Fruit fly (Drosophila melanogaster): ENCODE measurements around the gene CG3638.

The CG3638 gene

DNA sequence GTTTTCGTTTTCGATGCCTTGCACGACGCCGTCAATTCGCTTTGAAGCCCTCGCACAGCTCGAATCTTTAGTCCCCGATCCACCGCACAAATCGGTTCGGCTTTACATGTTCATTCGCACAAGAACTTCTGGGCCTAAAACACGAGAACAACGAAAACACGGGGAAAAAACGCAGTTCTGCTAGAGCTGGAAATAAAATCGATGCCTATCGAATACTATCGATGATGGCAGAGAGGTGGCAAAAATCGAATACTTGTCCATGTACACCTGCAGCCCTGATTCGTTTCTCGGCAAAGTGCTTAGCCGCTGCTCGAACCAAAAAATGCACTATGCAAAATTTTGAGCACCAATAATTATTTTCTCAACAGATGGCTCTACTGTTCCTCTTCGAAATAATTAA is at the start of gene CG3638 (continued):
- TF ChIP-seq Meics (GFP tag; optimal IDR thresholded peaks at IDR 0.05) (no peak), Tbp (GFP tag; optimal IDR thresholded peaks at IDR 0.05) (no peak), maf-S (GFP tag; optimal IDR thresholded peaks at IDR 0.05) (peak; percentile 26), CG13624 (GFP tag; optimal IDR thresholded peaks at IDR 0.05) (peak; percentile 68), CG11398 (GFP tag; optimal IDR thresholded peaks at IDR 0.05) (no peak), pros (GFP tag; optimal IDR thresholded peaks at IDR 0.05) (no peak), CG13296 (GFP tag; optimal IDR thresholded peaks at IDR 0.05) (no peak), grau (tag; optimal IDR thresholded peaks at IDR 0.05) (peak; percentile 27), CG14050 (GFP tag; IDR thresholded peaks at IDR 0.05) (no peak), CG42726 (GFP tag; IDR thresholded peaks at IDR 0.05; ENCODE audit: partially characterized antibody) (peak; percentile 78), pb (GFP tag; optimal IDR thresholded peaks at IDR 0.05) (no peak), CG10959 (GFP tag; IDR thresholded peaks at IDR 0.05) (no peak), CG12391 (tag; optimal IDR thresholded peaks at IDR 0.05) (peak; percentile 19), sens-2 (GFP tag; IDR thresholded peaks at IDR 0.05) (no peak), Spps (tag; optimal IDR thresholded peaks at IDR 0.05) (no peak), dpn (GFP tag; optimal IDR thresholded peaks at IDR 0.05) (peak; percentile 51 to 55), CG15269 (tag; optimal IDR thresholded peaks at IDR 0.05) (no peak), CG12299 (tag; optimal IDR thresholded peaks at IDR 0.05) (peak; percentile 0), Taf1 (GFP tag; IDR thresholded peaks at IDR 0.05) (no peak), Sin3A (optimal IDR thresholded peaks at IDR 0.05) (peak; percentile 55), Usf (GFP tag; optimal IDR thresholded peaks at IDR 0.05) (no peak), dati (GFP tag; IDR thresholded peaks at IDR 0.05) (no peak), bsh (GFP tag; optimal IDR thresholded peaks at IDR 0.05) (no peak), ems (GFP tag; optimal IDR thresholded peaks at IDR 0.05) (no peak), Med (GFP tag) (peak; percentile 90), CG1792 (GFP tag; optimal IDR thresholded peaks at IDR 0.05) (no peak), fd102C (GFP tag; optimal IDR thresholded peaks at IDR 0.05) (no peak), Hr39 (optimal IDR thresholded peaks at IDR 0.05) (no peak), BtbVII (GFP tag; optimal IDR thresholded peaks at IDR 0.05) (no peak), croc (GFP tag; conservative IDR thresholded peaks at IDR 0.05) (no peak), pho (GFP tag; optimal IDR thresholded peaks at IDR 0.05) (peak; percentile 49), CG6854 (GFP tag; optimal IDR thresholded peaks at IDR 0.05) (no peak), Dbx (GFP tag; IDR thresholded peaks at IDR 0.05) (peak; percentile 75; the same call in 2 of the 3 replicates), CG12744 (GFP tag; optimal IDR thresholded peaks at IDR 0.05) (peak; percentile 45), CG18011 (GFP tag; optimal IDR thresholded peaks at IDR 0.05) (no peak), Chrac-16 (GFP tag; optimal IDR thresholded peaks at IDR 0.05) (peak; percentile 19), CG9797 (GFP tag; optimal IDR thresholded peaks at IDR 0.05) (peak; percentile 65), CG33213 (GFP tag; optimal IDR thresholded peaks at IDR 0.05) (peak; percentile 78), Aef1 (GFP tag; IDR thresholded peaks at IDR 0.05) (no peak), CG16779 (GFP tag; IDR thresholded peaks at IDR 0.05) (0 out of 2 replicates have a peak, but pooled peaks have one; percentile 20), Hey (tag; optimal IDR thresholded peaks at IDR 0.05) (no peak), ash1 (GFP tag; optimal IDR thresholded peaks at IDR 0.05) (no peak), btn (GFP tag; optimal IDR thresholded peaks at IDR 0.05) (no peak), kni (GFP tag; optimal IDR thresholded peaks at IDR 0.05) (no peak), CG7556 (GFP tag; optimal IDR thresholded peaks at IDR 0.05) (no peak), CG6683 (GFP tag; optimal IDR thresholded peaks at IDR 0.05) (no peak), CG11456 (GFP tag; IDR thresholded peaks at IDR 0.05) (peak; percentile 65; the same call in 2 of the 3 replicates), run (tag; optimal IDR thresholded peaks at IDR 0.05) (no peak), Fer2 (tag; optimal IDR thresholded peaks at IDR 0.05) (no peak), CG6254 (GFP tag; optimal IDR thresholded peaks at IDR 0.05) (no peak), sima (GFP tag; optimal IDR thresholded peaks at IDR 0.05) (no peak), CG18764 (GFP tag; optimal IDR thresholded peaks at IDR 0.05) (peak; percentile 6)

Data from whole organism, embryonic.